In the genomic region with DNA sequence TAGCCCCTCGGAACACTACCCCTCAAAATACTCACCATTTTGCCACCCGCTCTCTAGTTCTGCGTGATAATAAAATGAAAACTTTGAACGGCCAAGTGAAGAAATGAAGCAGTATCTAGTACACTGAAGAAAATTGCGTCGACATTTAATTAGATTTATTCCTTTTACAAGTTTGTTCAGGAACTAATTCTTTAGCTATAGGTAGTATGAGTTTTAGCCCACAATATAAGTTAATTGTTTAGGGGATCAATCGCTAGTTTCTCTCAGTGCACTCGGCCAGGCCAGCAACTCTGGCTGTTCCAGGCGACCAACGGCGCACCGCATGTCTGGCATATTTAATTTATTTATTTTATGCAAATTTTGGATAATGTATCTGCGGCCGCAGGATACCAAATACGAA, we compare ENCODE assay signal across 1 fruit fly cellular context.
TF ChIP-seq lines count a peak whose summit lies in the region.

No protein-coding gene starts in this region.

TF ChIP-seq in whole organism, embryonic, 481 proteins besides CTCF, POLR2A, EP300 and RAD21 (continued from another document):
- TF ChIP-seq rib (GFP tag; IDR thresholded peaks at IDR 0.05; lab: Robert Waterston, UW) (no peak), dysf (GFP tag; IDR thresholded peaks at IDR 0.05; lab: Robert Waterston, UW) (peak; percentile 51; the same call in 2 of the 3 replicates), corto (GFP tag; optimal IDR thresholded peaks at IDR 0.05; lab: Kevin White, UChicago) (no peak), CG9215 (GFP tag; IDR thresholded peaks at IDR 0.05; lab: Robert Waterston, UW) (no peak), CG32532 (GFP tag; IDR thresholded peaks at IDR 0.05; lab: Robert Waterston, UW) (peak; percentile 20; the same call in 1 of the 2 replicates), Mad (GFP tag; optimal IDR thresholded peaks at IDR 0.05; lab: Kevin White, UChicago) (no peak), h (optimal IDR thresholded peaks at IDR 0.05; lab: Kevin White, UChicago) (no peak), pb (GFP tag; optimal IDR thresholded peaks at IDR 0.05; lab: Kevin White, UChicago) (no peak), CG31224 (GFP tag; IDR thresholded peaks at IDR 0.05; lab: Robert Waterston, UW) (no peak), HHEX (GFP tag; optimal IDR thresholded peaks at IDR 0.05; lab: Kevin White, UChicago) (peak; percentile 24), HmgZ (tag; optimal IDR thresholded peaks at IDR 0.05; lab: Kevin White, UChicago) (no peak), Lim3 (GFP tag; IDR thresholded peaks at IDR 0.05; lab: Robert Waterston, UW) (no peak), CG33557 (GFP tag; optimal IDR thresholded peaks at IDR 0.05; lab: Kevin White, UChicago) (no peak), Ptx1 (GFP tag; IDR thresholded peaks at IDR 0.05; lab: Robert Waterston, UW) (peak; percentile 44), Hr51 (GFP tag; optimal IDR thresholded peaks at IDR 0.05; lab: Kevin White, UChicago) (peak in 1 of 2 experiments; percentile 27), jumu (GFP tag; optimal IDR thresholded peaks at IDR 0.05; lab: Kevin White, UChicago) (peak; percentile 19), NC2α (GFP tag; optimal IDR thresholded peaks at IDR 0.05; lab: Kevin White, UChicago) (no peak), btn (GFP tag; optimal IDR thresholded peaks at IDR 0.05; lab: Kevin White, UChicago) (no peak), ac (GFP tag; optimal IDR thresholded peaks at IDR 0.05; lab: Kevin White, UChicago) (no peak), fd3F (GFP tag; optimal IDR thresholded peaks at IDR 0.05; lab: Kevin White, UChicago) (no peak), Rfx (GFP tag; IDR thresholded peaks at IDR 0.05; lab: Robert Waterston, UW) (peak; percentile 59), Bdp1 (GFP tag; optimal IDR thresholded peaks at IDR 0.05; lab: Kevin White, UChicago) (no peak), MTF-1 (GFP tag; optimal IDR thresholded peaks at IDR 0.05; lab: Kevin White, UChicago; ENCODE audit: borderline replicate concordance) (no peak), bcd (GFP tag; optimal IDR thresholded peaks at IDR 0.05; lab: Kevin White, UChicago) (peak; percentile 44), Hr39 (optimal IDR thresholded peaks at IDR 0.05; lab: Kevin White, UChicago) (no peak), CG14050 (GFP tag; IDR thresholded peaks at IDR 0.05; lab: Robert Waterston, UW) (no peak), nmo (GFP tag; optimal IDR thresholded peaks at IDR 0.05; lab: Kevin White, UChicago) (peak; percentile 18), CG16815 (GFP tag; optimal IDR thresholded peaks at IDR 0.05; lab: Kevin White, UChicago) (no peak)
